Fruit fly (Drosophila melanogaster) whole organism: Measurements from ENCODE around the gene tara.

Experiments
- CG8478 ChIP-seq: fragments of >200 bp; optimal IDR thresholded peaks from 2 replicates; lab custom pipeline; 2018; ENCODE audit warnings: inconsistent platforms
- Dll ChIP-seq: fragments of >200 bp; optimal IDR thresholded peaks from 2 replicates; lab custom pipeline; 2017
- EcR ChIP-seq, 2 experiments: fragments of >200 bp; optimal IDR thresholded peaks; 2 replicates each; lab custom pipeline; 2017; ENCODE audit warnings: missing biosample characterization in 2 of 2, missing genetic modification characterization in 2 of 2, missing genetic modification reagents in 2 of 2
- pan ChIP-seq: fragments of >200 bp; optimal IDR thresholded peaks from 2 replicates; lab custom pipeline; 2017
- psq ChIP-seq: fragments of >200 bp; optimal IDR thresholded peaks from 2 replicates; lab custom pipeline; 2017
- usp ChIP-seq: fragments of >200 bp; optimal IDR thresholded peaks from 2 replicates; lab custom pipeline; 2017; ENCODE audit warnings: missing biosample characterization, missing genetic modification characterization, mixed read lengths

dm6 chr3R:16190183-16190763 is 35.2 kb upstream of the tara start:
- TF ChIP-seq CG8478 (lab: Kevin White, UChicago) (no peak), pan (no peak), psq (lab: Kevin White, UChicago) (no peak), usp (no peak), EcR (GFP tag; optimal IDR thresholded peaks at IDR 0.05; lab: Kevin White, UChicago) (no peak), Dll (lab: Kevin White, UChicago) (no peak)
